Worm (Caenorhabditis elegans): ENCODE results near the gene srx-93.

- no peak for TF ChIP-seq nhr-77 (tag; optimal IDR thresholded peaks at IDR 0.05)
- no peak for TF ChIP-seq unc-55 (GFP tag; optimal IDR thresholded peaks at IDR 0.05)
- no peak for TF ChIP-seq nhr-237 (tag; optimal IDR thresholded peaks at IDR 0.05)
- no peak for TF ChIP-seq nhr-12 (tag; optimal IDR thresholded peaks at IDR 0.05)
Measured at ce11 chrV:3583622-3584021, 36.9 kb downstream of the srx-93 start.

Measured in whole organism, L2 larva.